Worm (Caenorhabditis elegans): ENCODE data around the gene isy-1.

DNA sequence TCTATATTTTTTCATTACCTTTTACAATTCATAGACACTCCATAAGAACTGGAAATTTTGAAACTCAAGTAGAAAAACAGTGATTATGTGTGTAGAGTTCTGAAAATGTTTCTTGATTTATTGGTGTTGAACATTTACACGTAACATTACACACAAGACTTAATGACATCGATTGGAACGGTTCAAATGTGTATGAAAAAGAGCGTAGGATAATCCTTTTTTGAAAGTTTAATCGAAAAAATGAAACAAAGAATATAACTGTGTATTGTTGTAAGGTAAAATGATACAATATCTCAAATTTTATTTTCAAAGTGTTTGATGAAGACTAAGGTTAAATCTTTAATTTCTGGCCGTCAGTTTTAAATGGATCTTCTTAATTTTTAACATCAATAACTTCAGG lies 19.4 kb downstream of the isy-1 start, which contains the start of gene fig-1:
- TF ChIP-seq T22C8.4 (GFP tag; IDR thresholded peaks at IDR 0.05) = no peak
- no peak for TF ChIP-seq ztf-29 (GFP tag; IDR thresholded peaks at IDR 0.05)
- TF ChIP-seq klf-2 (GFP tag; conservative IDR thresholded peaks at IDR 0.05) = no peak
- TF ChIP-seq ztf-23 (GFP tag; IDR thresholded peaks at IDR 0.05) = no peak
